Fruit fly (Drosophila melanogaster) whole organism, embryonic: ENCODE results near the gene Ndfip.

Source experiments
- Ada2b ChIP-seq: fragments of 200-800 bp; sonication (Bioruptor generic); IDR thresholded peaks from 2 replicates; pipeline ENCODE4 v1.3.6; 2022; ENCODE audit warnings: missing biosample characterization, missing genetic modification characterization
- Antp ChIP-seq: fragments of 200-800 bp; sonication (Bioruptor generic); optimal IDR thresholded peaks from 3 replicates; lab custom pipeline; 2016; ENCODE audit warnings: missing biosample characterization, missing genetic modification characterization
- Bdp1 ChIP-seq: fragments of 200-800 bp; sonication (Bioruptor generic); optimal IDR thresholded peaks from 3 replicates; lab custom pipeline; 2016; ENCODE audit warnings: missing biosample characterization, missing genetic modification characterization
- Blimp-1 ChIP-seq: fragments of 200-800 bp; sonication (Bioruptor generic); optimal IDR thresholded peaks from 3 replicates; lab custom pipeline; 2018; ENCODE audit warnings: missing biosample characterization, missing genetic modification characterization, mild to moderate bottlenecking, moderate library complexity, missing genetic modification reagents
- C15 ChIP-seq: fragments of 200-800 bp; sonication (Bioruptor generic); IDR thresholded peaks from 3 replicates; pipeline ENCODE4 v1.3.6; 2022; ENCODE audit warnings: missing biosample characterization, missing genetic modification characterization
- CG11085 ChIP-seq: fragments of 200-800 bp; sonication (Bioruptor generic); IDR thresholded peaks from 2 replicates; pipeline ENCODE4 v1.3.6; 2022; ENCODE audit warnings: missing biosample characterization, missing genetic modification characterization
- CG17612 ChIP-seq: fragments of 200-800 bp; sonication (Bioruptor generic); IDR thresholded peaks from 2 replicates; pipeline ENCODE4 v1.3.6; 2022; ENCODE audit warnings: missing biosample characterization, missing genetic modification characterization
- CG2199 ChIP-seq: fragments of 200-800 bp; sonication (Bioruptor generic); IDR thresholded peaks from 3 replicates; pipeline ENCODE4 v1.3.6; 2022; ENCODE audit warnings: missing biosample characterization, missing genetic modification characterization
- CG3065 ChIP-seq: fragments of 200-800 bp; sonication (Bioruptor generic); optimal IDR thresholded peaks from 2 replicates; lab custom pipeline; 2016; ENCODE audit warnings: missing biosample characterization, missing genetic modification characterization
- CG31224 ChIP-seq: fragments of 200-800 bp; sonication (Bioruptor generic); IDR thresholded peaks from 2 replicates; pipeline ENCODE4 v1.3.6; 2022; ENCODE audit warnings: missing biosample characterization, missing genetic modification characterization
- CG32532 ChIP-seq: fragments of 200-800 bp; sonication (Bioruptor generic); IDR thresholded peaks from 2 replicates; pipeline ENCODE4 v1.3.6; 2022; ENCODE audit warnings: missing biosample characterization, missing genetic modification characterization
- CG32772 ChIP-seq: fragments of 200-800 bp; sonication (Bioruptor generic); IDR thresholded peaks from 2 replicates; pipeline ENCODE4 v1.3.6; 2022; ENCODE audit warnings: missing biosample characterization, missing genetic modification characterization
- CG3281 ChIP-seq: fragments of 200-800 bp; sonication (Bioruptor generic); optimal IDR thresholded peaks from 3 replicates; lab custom pipeline; 2017; ENCODE audit warnings: missing biosample characterization, mild to moderate bottlenecking, missing genetic modification characterization
- CG3726 ChIP-seq: fragments of 200-800 bp; sonication (Bioruptor generic); IDR thresholded peaks from 3 replicates; pipeline ENCODE4, ENCODE4 v1.3.6; 2022; ENCODE audit warnings: missing biosample characterization, missing genetic modification characterization
- CG3995 ChIP-seq: fragments of 200-800 bp; sonication (Bioruptor generic); optimal IDR thresholded peaks from 3 replicates; lab custom pipeline; 2016; ENCODE audit warnings: missing biosample characterization, missing genetic modification characterization
- CG7372 ChIP-seq: fragments of 200-800 bp; sonication (Bioruptor generic); IDR thresholded peaks from 2 replicates; pipeline ENCODE4 v1.3.6; 2022; ENCODE audit warnings: missing biosample characterization, missing genetic modification characterization
- CG7963 ChIP-seq: fragments of 200-800 bp; sonication (Bioruptor generic); IDR thresholded peaks from 3 replicates; pipeline ENCODE4 v1.3.6; 2022; ENCODE audit warnings: missing biosample characterization, missing genetic modification characterization; ENCODE audit not compliant: partially characterized antibody
- CG9876 ChIP-seq: fragments of 200-800 bp; sonication (Bioruptor generic); optimal IDR thresholded peaks from 2 replicates; lab custom pipeline; 2016; ENCODE audit warnings: missing biosample characterization, missing genetic modification characterization
- CHES-1-like ChIP-seq: fragments of 200-800 bp; sonication (Bioruptor generic); optimal IDR thresholded peaks from 2 replicates; lab custom pipeline; 2016; ENCODE audit warnings: missing biosample characterization, missing genetic modification characterization
- Dfd ChIP-seq, 2 experiments: fragments of >200 bp; optimal IDR thresholded peaks; 2 replicates each; lab custom pipeline; 2017; ENCODE audit warnings: missing biosample characterization in 2 of 2, missing genetic modification characterization in 2 of 2
- Doc2 ChIP-seq: fragments of 200-800 bp; sonication (Bioruptor generic); IDR thresholded peaks from 2 replicates; pipeline ENCODE4 v1.3.6; 2022; ENCODE audit warnings: missing biosample characterization, missing genetic modification characterization
- Gug ChIP-seq: fragments of 200-800 bp; sonication (Bioruptor generic); IDR thresholded peaks from 4 replicates; pipeline ENCODE4 v1.3.6; 2022; ENCODE audit warnings: missing biosample characterization, missing genetic modification characterization
- HLHmδ ChIP-seq: fragments of 200-800 bp; sonication (Bioruptor generic); optimal IDR thresholded peaks from 2 replicates; lab custom pipeline; 2018; ENCODE audit warnings: missing biosample characterization, mild to moderate bottlenecking, missing genetic modification characterization, moderate library complexity
- Kr ChIP-seq: fragments of 200-800 bp; sonication (Bioruptor generic); optimal IDR thresholded peaks from 2 replicates; lab custom pipeline; 2017; ENCODE audit warnings: missing biosample characterization, mild to moderate bottlenecking, missing genetic modification characterization
- NC2β ChIP-seq: fragments of 200-800 bp; sonication (Bioruptor generic); optimal IDR thresholded peaks from 2 replicates; lab custom pipeline; 2016; ENCODE audit warnings: missing biosample characterization, missing genetic modification characterization
- NK7.1 ChIP-seq: fragments of 200-800 bp; sonication (Bioruptor generic); optimal IDR thresholded peaks from 3 replicates; lab custom pipeline; 2016; ENCODE audit warnings: missing biosample characterization, missing genetic modification characterization
- Neu2 ChIP-seq: fragments of 200-800 bp; sonication (Bioruptor generic); optimal IDR thresholded peaks from 3 replicates; lab custom pipeline; 2016; ENCODE audit warnings: missing biosample characterization, missing genetic modification characterization, borderline replicate concordance
- Nf-YA ChIP-seq: fragments of 200-800 bp; sonication (Bioruptor generic); IDR thresholded peaks from 2 replicates; pipeline ENCODE4 v1.3.6; 2022; ENCODE audit warnings: missing biosample characterization, missing genetic modification characterization
- Optix ChIP-seq: fragments of 200-800 bp; sonication (Bioruptor generic); IDR thresholded peaks from 3 replicates; pipeline ENCODE4 v1.3.6; 2022; ENCODE audit warnings: missing biosample characterization, missing genetic modification characterization
- Ptx1 ChIP-seq: fragments of 200-800 bp; sonication (Bioruptor generic); IDR thresholded peaks from 2 replicates; pipeline ENCODE4 v1.3.6; 2022; ENCODE audit warnings: missing biosample characterization, missing genetic modification characterization
- Sox100B ChIP-seq: fragments of 200-800 bp; sonication (Bioruptor generic); optimal IDR thresholded peaks from 3 replicates; lab custom pipeline; 2018; ENCODE audit warnings: missing biosample characterization, mild to moderate bottlenecking, missing genetic modification characterization
- al ChIP-seq: fragments of 200-800 bp; sonication (Bioruptor generic); IDR thresholded peaks from 2 replicates; pipeline ENCODE4 v1.3.6; 2022; ENCODE audit warnings: missing biosample characterization, missing genetic modification characterization
- aop ChIP-seq: fragments of 200-800 bp; sonication (Bioruptor generic); IDR thresholded peaks from 2 replicates; pipeline ENCODE4 v1.3.6; 2022; ENCODE audit warnings: missing biosample characterization, missing genetic modification characterization
- btn ChIP-seq: fragments of 200-800 bp; sonication (Bioruptor generic); optimal IDR thresholded peaks from 2 replicates; lab custom pipeline; 2016; ENCODE audit warnings: missing biosample characterization, missing genetic modification characterization
- eve ChIP-seq, 2 experiments: fragments of >200 bp; optimal IDR thresholded peaks; 2 replicates each; lab custom pipeline; 2017; ENCODE audit warnings: missing biosample characterization in 2 of 2, missing genetic modification characterization in 2 of 2
- fru ChIP-seq: fragments of >200 bp; optimal IDR thresholded peaks from 2 replicates; lab custom pipeline; 2017
- gem ChIP-seq: fragments of 200-800 bp; sonication (Bioruptor generic); optimal IDR thresholded peaks from 2 replicates; lab custom pipeline; 2019; ENCODE audit warnings: missing biosample characterization, mild to moderate bottlenecking, missing genetic modification characterization, moderate library complexity
- her ChIP-seq: fragments of 200-800 bp; sonication (Bioruptor generic); optimal IDR thresholded peaks from 2 replicates; lab custom pipeline; 2016; ENCODE audit warnings: missing biosample characterization, missing genetic modification characterization
- hth ChIP-seq: fragments of >200 bp; optimal IDR thresholded peaks from 2 replicates; lab custom pipeline; 2017; ENCODE audit warnings: inconsistent platforms
- ken ChIP-seq: fragments of 200-800 bp; sonication (Bioruptor generic); IDR thresholded peaks from 3 replicates; pipeline ENCODE4 v1.3.6; 2022; ENCODE audit warnings: missing biosample characterization, missing genetic modification characterization
- pzg ChIP-seq: fragments of 200-800 bp; sonication (Bioruptor generic); optimal IDR thresholded peaks from 3 replicates; lab custom pipeline; 2018; ENCODE audit warnings: missing biosample characterization, mild to moderate bottlenecking, missing genetic modification characterization, moderate library complexity
- ro ChIP-seq: fragments of 200-800 bp; sonication (Bioruptor generic); IDR thresholded peaks from 2 replicates; pipeline ENCODE4 v1.3.6; 2022; ENCODE audit warnings: missing biosample characterization, missing genetic modification characterization
- sd ChIP-seq: fragments of 200-800 bp; sonication (Bioruptor generic); optimal IDR thresholded peaks from 3 replicates; lab custom pipeline; 2018; ENCODE audit warnings: missing biosample characterization, mild to moderate bottlenecking, missing genetic modification characterization, moderate library complexity
- sim ChIP-seq: fragments of 200-800 bp; sonication (Bioruptor generic); IDR thresholded peaks from 2 replicates; pipeline ENCODE4 v1.3.6; 2022; ENCODE audit warnings: missing biosample characterization, missing genetic modification characterization
- sima ChIP-seq: fragments of 200-800 bp; sonication (Bioruptor generic); optimal IDR thresholded peaks from 2 replicates; lab custom pipeline; 2016; ENCODE audit warnings: missing biosample characterization, missing genetic modification characterization
- slbo ChIP-seq: fragments of 200-800 bp; sonication (Bioruptor generic); IDR thresholded peaks from 2 replicates; pipeline ENCODE4 v1.3.6; 2022; ENCODE audit warnings: missing biosample characterization, missing genetic modification characterization
- sob ChIP-seq: fragments of 200-800 bp; sonication (Bioruptor generic); IDR thresholded peaks from 2 replicates; pipeline ENCODE4 v1.3.6; 2022; ENCODE audit warnings: missing biosample characterization, missing genetic modification characterization
- twi ChIP-seq: fragments of 200-800 bp; optimal IDR thresholded peaks from 2 replicates; lab custom pipeline; 2019; ENCODE audit warnings: missing biosample characterization, mild to moderate bottlenecking, missing genetic modification characterization, moderate library complexity
- unpg ChIP-seq: fragments of 200-800 bp; sonication (Bioruptor generic); optimal IDR thresholded peaks from 3 replicates; lab custom pipeline; 2018; ENCODE audit warnings: missing biosample characterization, mild to moderate bottlenecking, missing genetic modification characterization, moderate library complexity
- wek ChIP-seq: fragments of 200-800 bp; sonication (Bioruptor generic); optimal IDR thresholded peaks from 3 replicates; lab custom pipeline; 2018; ENCODE audit warnings: missing biosample characterization, mild to moderate bottlenecking, missing genetic modification characterization, moderate library complexity
- zf30C ChIP-seq: fragments of 200-800 bp; sonication (Bioruptor generic); optimal IDR thresholded peaks from 3 replicates; lab custom pipeline; 2018; ENCODE audit warnings: missing biosample characterization, mild to moderate bottlenecking, missing genetic modification characterization

Gene Ndfip

dm6 chr3L:17651717-17652651 lies 2.1 kb downstream of the Ndfip start:
- TF ChIP-seq Sox100B (GFP tag; lab: Kevin White, UChicago), result no peak
- TF ChIP-seq Bdp1 (GFP tag; lab: Kevin White, UChicago), result no peak
- TF ChIP-seq CG32772 (GFP tag; lab: Robert Waterston, UW), result no peak; the same call in 1 of the 2 replicates
- TF ChIP-seq CG11085, result no peak
- TF ChIP-seq sd (tag; lab: Kevin White, UChicago), result no peak
- TF ChIP-seq CG3065 (GFP tag; lab: Kevin White, UChicago), result no peak
- 0 out of 2 replicates have a peak, but pooled peaks have one; percentile 13 for TF ChIP-seq slbo
- no peak for TF ChIP-seq CG17612
- TF ChIP-seq HLHmδ (GFP tag; lab: Kevin White, UChicago), result no peak
- no peak for TF ChIP-seq CG7963 (GFP tag; lab: Robert Waterston, UW)
- TF ChIP-seq twi (tag; lab: Kevin White, UChicago), result no peak
- no peak; the same call in 1 of the 2 replicates for TF ChIP-seq CG31224 (GFP tag; lab: Robert Waterston, UW)
- no peak for TF ChIP-seq NC2β (GFP tag; lab: Kevin White, UChicago)
- no peak for TF ChIP-seq CG7372 (GFP tag; lab: Robert Waterston, UW)
- TF ChIP-seq al (GFP tag; lab: Robert Waterston, UW), result peak; percentile 9; the same call in 1 of the 2 replicates
- no peak for TF ChIP-seq Doc2 (GFP tag; lab: Robert Waterston, UW)
- peak; percentile 41 for TF ChIP-seq CG3995
- no peak for TF ChIP-seq hth (lab: Kevin White, UChicago)
- no peak for TF ChIP-seq Antp
- TF ChIP-seq aop, result no peak
- TF ChIP-seq C15 (GFP tag; lab: Robert Waterston, UW), result no peak
- TF ChIP-seq CG3281, result peak; percentile 22
- TF ChIP-seq ro (GFP tag; lab: Robert Waterston, UW), result no peak
- peak; percentile 32 for TF ChIP-seq zf30C (GFP tag; lab: Kevin White, UChicago)
- no peak for TF ChIP-seq Neu2 (GFP tag; lab: Kevin White, UChicago)
- 0 out of 2 replicates have a peak, but pooled peaks have one; percentile 13 for TF ChIP-seq sim (GFP tag; lab: Robert Waterston, UW)
- peak; percentile 28; the same call in 1 of the 2 replicates for TF ChIP-seq sob
- 0 out of 2 replicates have a peak, but pooled peaks have one; percentile 24 for TF ChIP-seq CG32532
- TF ChIP-seq sima (GFP tag; lab: Kevin White, UChicago), result no peak
- no peak for TF ChIP-seq Kr (GFP tag; lab: Kevin White, UChicago)
- TF ChIP-seq Nf-YA (GFP tag; lab: Robert Waterston, UW), result no peak
- TF ChIP-seq her (GFP tag; lab: Kevin White, UChicago), result no peak
- TF ChIP-seq CG3726 (GFP tag; lab: Robert Waterston, UW), result no peak
- no peak for TF ChIP-seq wek (GFP tag; lab: Kevin White, UChicago)
- TF ChIP-seq Ptx1 (GFP tag; lab: Robert Waterston, UW), result peak; percentile 31; the same call in 1 of the 2 replicates
- TF ChIP-seq btn (GFP tag; lab: Kevin White, UChicago), result no peak
- no peak for TF ChIP-seq Gug (GFP tag; lab: Robert Waterston, UW)
- no peak for TF ChIP-seq Optix
- TF ChIP-seq fru (lab: Kevin White, UChicago), result no peak
- TF ChIP-seq CG2199 (GFP tag; lab: Robert Waterston, UW), result no peak
- no peak for TF ChIP-seq Ada2b
- TF ChIP-seq eve (GFP tag; optimal IDR thresholded peaks at IDR 0.05; lab: Kevin White, UChicago), result peak in 1 of 2 experiments; percentile 30
- peak; percentile 89 for TF ChIP-seq Blimp-1 (GFP tag; lab: Kevin White, UChicago)
- peak; percentile 54; the same call in 1 of the 3 replicates for TF ChIP-seq ken (GFP tag; lab: Robert Waterston, UW)
- TF ChIP-seq Dfd (GFP tag; optimal IDR thresholded peaks at IDR 0.05; lab: Kevin White, UChicago), result no peak
- TF ChIP-seq NK7.1, result no peak
- TF ChIP-seq CG9876 (GFP tag; lab: Kevin White, UChicago), result no peak
- TF ChIP-seq CHES-1-like (GFP tag; lab: Kevin White, UChicago), result no peak
- no peak for TF ChIP-seq pzg (GFP tag; lab: Kevin White, UChicago)
- TF ChIP-seq unpg (GFP tag; lab: Kevin White, UChicago), result peak; percentile 19
- TF ChIP-seq gem (tag; lab: Kevin White, UChicago), result peak; percentile 53
